Fruit fly (Drosophila melanogaster) whole organism, embryonic: ENCODE measurements around the gene rno.

Experiments
- B-H2 ChIP-seq: fragments of 200-800 bp; sonication (Bioruptor generic); optimal IDR thresholded peaks from 2 replicates; lab custom pipeline; 2018; ENCODE audit warnings: missing biosample characterization, mild to moderate bottlenecking, missing genetic modification characterization
- BEAF-32 ChIP-seq: fragments of 200-800 bp; sonication (Bioruptor generic); optimal IDR thresholded peaks from 3 replicates; lab custom pipeline; 2017; ENCODE audit warnings: missing biosample characterization, missing genetic modification characterization, mild to moderate bottlenecking, moderate library complexity, missing genetic modification reagents
- Bdp1 ChIP-seq: fragments of 200-800 bp; sonication (Bioruptor generic); optimal IDR thresholded peaks from 3 replicates; lab custom pipeline; 2016; ENCODE audit warnings: missing biosample characterization, missing genetic modification characterization
- CG10147 ChIP-seq: fragments of 200-800 bp; sonication (Bioruptor generic); optimal IDR thresholded peaks from 2 replicates; lab custom pipeline; 2019; ENCODE audit warnings: missing biosample characterization, mild to moderate bottlenecking, missing genetic modification characterization, moderate library complexity
- CG12659 ChIP-seq: fragments of 200-800 bp; sonication (Bioruptor generic); optimal IDR thresholded peaks from 3 replicates; lab custom pipeline; 2017; ENCODE audit warnings: mild to moderate bottlenecking, missing biosample characterization, missing genetic modification reagents, missing genetic modification characterization
- CG12769 ChIP-seq: fragments of 200-800 bp; sonication (Bioruptor generic); optimal IDR thresholded peaks from 2 replicates; lab custom pipeline; 2019; ENCODE audit warnings: missing biosample characterization, mild to moderate bottlenecking, missing genetic modification characterization, moderate library complexity
- CG13296 ChIP-seq: fragments of 200-800 bp; sonication (Bioruptor generic); optimal IDR thresholded peaks from 3 replicates; lab custom pipeline; 2018; ENCODE audit warnings: missing biosample characterization, mild to moderate bottlenecking, missing genetic modification characterization
- CG13894 ChIP-seq: fragments of 200-800 bp; sonication (Bioruptor generic); optimal IDR thresholded peaks from 3 replicates; lab custom pipeline; 2018; ENCODE audit warnings: missing biosample characterization, mild to moderate bottlenecking, missing genetic modification characterization, moderate library complexity
- CG14014 ChIP-seq: fragments of 200-800 bp; sonication (Bioruptor generic); IDR thresholded peaks from 2 replicates; pipeline ENCODE4 v1.3.6; 2022; ENCODE audit warnings: missing biosample characterization, missing genetic modification characterization
- CG14965 ChIP-seq: fragments of 200-800 bp; sonication (Bioruptor generic); optimal IDR thresholded peaks from 2 replicates; lab custom pipeline; 2016; ENCODE audit warnings: missing biosample characterization, missing genetic modification characterization, borderline replicate concordance
- CG16813 ChIP-seq: fragments of 200-800 bp; sonication (Bioruptor generic); IDR thresholded peaks from 3 replicates; pipeline ENCODE4 v1.3.6; 2022; ENCODE audit warnings: missing biosample characterization, missing genetic modification characterization; ENCODE audit not compliant: partially characterized antibody
- CG17385 ChIP-seq: fragments of 200-800 bp; sonication (Bioruptor generic); optimal IDR thresholded peaks from 3 replicates; lab custom pipeline; 2018; ENCODE audit warnings: missing biosample characterization, mild to moderate bottlenecking, missing genetic modification characterization
- CG34376 ChIP-seq: fragments of 200-800 bp; sonication (Bioruptor generic); optimal IDR thresholded peaks from 2 replicates; lab custom pipeline; 2018; ENCODE audit warnings: missing biosample characterization, mild to moderate bottlenecking, missing genetic modification characterization
- CG7963 ChIP-seq: fragments of 200-800 bp; sonication (Bioruptor generic); IDR thresholded peaks from 3 replicates; pipeline ENCODE4 v1.3.6; 2022; ENCODE audit warnings: missing biosample characterization, missing genetic modification characterization; ENCODE audit not compliant: partially characterized antibody
- Dbx ChIP-seq: fragments of 200-800 bp; sonication (Bioruptor generic); IDR thresholded peaks from 3 replicates; pipeline ENCODE4 v1.3.6; 2022; ENCODE audit warnings: missing biosample characterization, missing genetic modification characterization
- Deaf1 ChIP-seq: fragments of 200-800 bp; optimal IDR thresholded peaks from 3 replicates; lab custom pipeline; 2019; ENCODE audit warnings: missing biosample characterization, mild to moderate bottlenecking, missing genetic modification characterization, moderate library complexity
- Doc3 ChIP-seq: fragments of 200-800 bp; sonication (Bioruptor generic); IDR thresholded peaks from 3 replicates; pipeline ENCODE4 v1.3.6; 2022; ENCODE audit warnings: missing biosample characterization, missing genetic modification characterization; ENCODE audit not compliant: partially characterized antibody
- HLH4C ChIP-seq: fragments of 200-800 bp; sonication (Bioruptor generic); IDR thresholded peaks from 3 replicates; pipeline ENCODE4 v1.3.6; 2022; ENCODE audit warnings: missing biosample characterization, missing genetic modification characterization; ENCODE audit not compliant: partially characterized antibody
- Hsf ChIP-seq: fragments of 200-800 bp; sonication (Bioruptor generic); optimal IDR thresholded peaks from 3 replicates; lab custom pipeline; 2016; ENCODE audit warnings: missing biosample characterization, missing genetic modification characterization
- Jarid2 ChIP-seq: fragments of 200-800 bp; sonication (Bioruptor generic); optimal IDR thresholded peaks from 3 replicates; lab custom pipeline; 2017; ENCODE audit warnings: mild to moderate bottlenecking, missing biosample characterization, missing genetic modification reagents, missing genetic modification characterization
- Kr ChIP-seq: fragments of 200-800 bp; sonication (Bioruptor generic); optimal IDR thresholded peaks from 2 replicates; lab custom pipeline; 2017; ENCODE audit warnings: missing biosample characterization, mild to moderate bottlenecking, missing genetic modification characterization
- Med ChIP-seq: fragments of 200-800 bp; sonication (Bioruptor generic); peaks from one replicate; lab custom pipeline; 2016; ENCODE audit warnings: missing biosample characterization, missing genetic modification characterization, mild to moderate bottlenecking, inconsistent platforms, moderate library complexity
- Opbp ChIP-seq: fragments of 200-800 bp; sonication (Bioruptor generic); IDR thresholded peaks from 3 replicates; pipeline ENCODE4 v1.3.6; 2022; ENCODE audit warnings: missing biosample characterization, missing genetic modification characterization; ENCODE audit not compliant: partially characterized antibody
- Pdp1 ChIP-seq, 2 experiments: fragments of 200-800 bp; sonication (Bioruptor generic); optimal IDR thresholded peaks; 3 replicates each; lab custom pipeline; 2016; ENCODE audit warnings: missing biosample characterization in 2 of 2, missing genetic modification characterization in 2 of 2, mild to moderate bottlenecking in 1 of 2, moderate library complexity in 1 of 2
- Rx ChIP-seq: fragments of 200-800 bp; sonication (Bioruptor generic); IDR thresholded peaks from 2 replicates; pipeline ENCODE4 v1.3.6; 2022; ENCODE audit warnings: missing biosample characterization, missing genetic modification characterization
- Scr ChIP-seq: fragments of 200-800 bp; sonication (Bioruptor generic); IDR thresholded peaks from 2 replicates; pipeline ENCODE4 v1.3.6; 2022; ENCODE audit warnings: missing biosample characterization, missing genetic modification characterization; ENCODE audit not compliant: partially characterized antibody
- Sry-δ ChIP-seq: fragments of 200-800 bp; sonication (Bioruptor generic); optimal IDR thresholded peaks from 2 replicates; lab custom pipeline; 2016; ENCODE audit warnings: missing biosample characterization, missing genetic modification characterization
- Trl ChIP-seq, 3 experiments: fragments of >200 bp in 2 of 3; fragments of 200-800 bp in 1 of 3; sonication (Bioruptor generic) in 1 of 3; optimal IDR thresholded peaks; 2 replicates in 1 of 3; 3 replicates in 2 of 3; lab custom pipeline; 2016 to 2017; ENCODE audit warnings: missing biosample characterization in 1 of 3, missing genetic modification characterization in 1 of 3
- aop ChIP-seq: fragments of 200-800 bp; sonication (Bioruptor generic); IDR thresholded peaks from 2 replicates; pipeline ENCODE4 v1.3.6; 2022; ENCODE audit warnings: missing biosample characterization, missing genetic modification characterization
- ato ChIP-seq: fragments of 200-800 bp; sonication (Bioruptor generic); IDR thresholded peaks from 2 replicates; pipeline ENCODE4 v1.3.6; 2022; ENCODE audit warnings: missing biosample characterization, missing genetic modification characterization; ENCODE audit not compliant: partially characterized antibody
- bbx ChIP-seq: fragments of 200-800 bp; sonication (Bioruptor generic); IDR thresholded peaks from 2 replicates; pipeline ENCODE4 v1.3.6; 2022; ENCODE audit warnings: missing biosample characterization, missing genetic modification characterization; ENCODE audit not compliant: partially characterized antibody
- chinmo ChIP-seq: fragments of 200-800 bp; sonication (Bioruptor generic); IDR thresholded peaks from 4 replicates; pipeline ENCODE4 v1.3.6; 2022; ENCODE audit warnings: missing biosample characterization, missing genetic modification characterization; ENCODE audit not compliant: partially characterized antibody
- corto ChIP-seq: fragments of 200-800 bp; sonication (Bioruptor generic); optimal IDR thresholded peaks from 2 replicates; lab custom pipeline; 2016; ENCODE audit warnings: missing biosample characterization, mild to moderate bottlenecking, missing genetic modification characterization, moderate library complexity
- gcm ChIP-seq: fragments of 200-800 bp; sonication (Bioruptor generic); optimal IDR thresholded peaks from 2 replicates; lab custom pipeline; 2019; ENCODE audit warnings: missing biosample characterization, mild to moderate bottlenecking, missing genetic modification characterization, moderate library complexity
- gem ChIP-seq: fragments of 200-800 bp; sonication (Bioruptor generic); optimal IDR thresholded peaks from 2 replicates; lab custom pipeline; 2019; ENCODE audit warnings: missing biosample characterization, mild to moderate bottlenecking, missing genetic modification characterization, moderate library complexity
- kay ChIP-seq: fragments of 200-800 bp; sonication (Bioruptor generic); optimal IDR thresholded peaks from 2 replicates; lab custom pipeline; 2016; ENCODE audit warnings: missing biosample characterization, missing genetic modification characterization
- ken ChIP-seq: fragments of 200-800 bp; sonication (Bioruptor generic); IDR thresholded peaks from 3 replicates; pipeline ENCODE4 v1.3.6; 2022; ENCODE audit warnings: missing biosample characterization, missing genetic modification characterization
- kni ChIP-seq: fragments of 200-800 bp; sonication (Bioruptor generic); optimal IDR thresholded peaks from 3 replicates; lab custom pipeline; 2017; ENCODE audit warnings: mild to moderate bottlenecking, missing biosample characterization, missing genetic modification reagents, missing genetic modification characterization
- knrl ChIP-seq: fragments of 200-800 bp; sonication (Bioruptor generic); IDR thresholded peaks from 3 replicates; pipeline ENCODE4 v1.3.6; 2022; ENCODE audit warnings: missing biosample characterization, missing genetic modification characterization; ENCODE audit not compliant: partially characterized antibody
- lbe ChIP-seq: fragments of 200-800 bp; sonication (Bioruptor generic); optimal IDR thresholded peaks from 2 replicates; lab custom pipeline; 2016; ENCODE audit warnings: missing biosample characterization, mild to moderate bottlenecking, missing genetic modification characterization
- row ChIP-seq: fragments of 200-800 bp; sonication (Bioruptor generic); IDR thresholded peaks from 3 replicates; pipeline ENCODE4 v1.3.6; 2022; ENCODE audit warnings: missing biosample characterization, missing genetic modification characterization
- sens ChIP-seq: fragments of 200-800 bp; sonication (Bioruptor generic); peaks from one replicate; lab custom pipeline; 2016; ENCODE audit warnings: missing biosample characterization, missing genetic modification characterization
- sna ChIP-seq: fragments of 200-800 bp; sonication (Bioruptor generic); IDR thresholded peaks from 2 replicates; pipeline ENCODE4 v1.3.6; 2022; ENCODE audit warnings: missing biosample characterization, missing genetic modification characterization; ENCODE audit not compliant: partially characterized antibody
- sr ChIP-seq: fragments of 200-800 bp; sonication (Bioruptor generic); IDR thresholded peaks from 3 replicates; pipeline ENCODE4 v1.3.6; 2022; ENCODE audit warnings: missing biosample characterization, missing genetic modification characterization
- vvl ChIP-seq: fragments of 200-800 bp; sonication (Bioruptor generic); IDR thresholded peaks from 2 replicates; pipeline ENCODE4 v1.3.6; 2022; ENCODE audit warnings: missing biosample characterization, missing genetic modification characterization
- z ChIP-seq: fragments of 200-800 bp; sonication (Bioruptor generic); IDR thresholded peaks from 3 replicates; pipeline ENCODE4 v1.3.6; 2022; ENCODE audit warnings: missing biosample characterization, missing genetic modification characterization
- zen2 ChIP-seq: fragments of 200-800 bp; sonication (Bioruptor generic); IDR thresholded peaks from 3 replicates; pipeline ENCODE4 v1.3.6; 2022; ENCODE audit warnings: missing biosample characterization, missing genetic modification characterization; ENCODE audit not compliant: partially characterized antibody

The rno gene

dm6 chr3L:178445-178844 lies 21.1 kb downstream of the rno start:
- peak; percentile 6 for TF ChIP-seq CG17385 (GFP tag; lab: Kevin White, UChicago)
- peak; percentile 47 for TF ChIP-seq sens (GFP tag; lab: Kevin White, UChicago)
- TF ChIP-seq z = peak; percentile 70
- TF ChIP-seq CG12659 (GFP tag; lab: Kevin White, UChicago) = peak; percentile 16
- peak; percentile 84; the same call in 3 of the 4 replicates for TF ChIP-seq chinmo
- peak; percentile 23; the same call in 1 of the 2 replicates for TF ChIP-seq CG14014 (GFP tag; lab: Robert Waterston, UW)
- TF ChIP-seq CG13296 = no peak
- TF ChIP-seq B-H2 (GFP tag; lab: Kevin White, UChicago) = no peak
- TF ChIP-seq Trl (optimal IDR thresholded peaks at IDR 0.05; lab: Kevin White, UChicago) = peak in 1 of 2 experiments; percentile 39
- no peak for TF ChIP-seq Trl (GFP tag; optimal IDR thresholded peaks at IDR 0.05; lab: Kevin White, UChicago)
- no peak for TF ChIP-seq Hsf (GFP tag; lab: Kevin White, UChicago)
- TF ChIP-seq Med = peak; percentile 57
- TF ChIP-seq CG13894 (tag; lab: Kevin White, UChicago) = peak; percentile 56
- TF ChIP-seq kni (GFP tag; lab: Kevin White, UChicago) = peak; percentile 56
- peak in 1 of 2 experiments; percentile 88 for TF ChIP-seq Pdp1 (GFP tag; optimal IDR thresholded peaks at IDR 0.05; lab: Kevin White, UChicago)
- TF ChIP-seq Deaf1 = peak; percentile 80
- TF ChIP-seq corto = no peak
- TF ChIP-seq Kr = peak; percentile 4
- TF ChIP-seq kay = no peak
- peak; percentile 46 for TF ChIP-seq lbe
- peak; percentile 14 for TF ChIP-seq CG12769
- TF ChIP-seq Jarid2 (GFP tag; lab: Kevin White, UChicago) = peak; percentile 62
- no peak for TF ChIP-seq CG34376 (GFP tag; lab: Kevin White, UChicago)

dm6 chr3L:177938-178337 lies 21.6 kb downstream of the rno start:
- TF ChIP-seq Doc3 (GFP tag; lab: Robert Waterston, UW) (peak; percentile 25; the same call in 1 of the 3 replicates), zen2 (GFP tag; lab: Robert Waterston, UW) (0 out of 3 replicates have a peak, but pooled peaks have one; percentile 29), chinmo (0 out of 4 replicates have a peak, but pooled peaks have one; percentile 33), aop (no peak), Opbp (GFP tag; lab: Robert Waterston, UW) (peak; percentile 57; the same call in 1 of the 3 replicates), sr (0 out of 3 replicates have a peak, but pooled peaks have one; percentile 10), gem (tag; lab: Kevin White, UChicago) (no peak), knrl (GFP tag; lab: Robert Waterston, UW) (peak; percentile 37; the same call in 1 of the 3 replicates), ken (0 out of 3 replicates have a peak, but pooled peaks have one; percentile 10), vvl (GFP tag; lab: Robert Waterston, UW) (0 out of 2 replicates have a peak, but pooled peaks have one; percentile 17), Sry-δ (GFP tag; lab: Kevin White, UChicago) (peak; percentile 7), sna (GFP tag; lab: Robert Waterston, UW) (peak; percentile 36; the same call in 1 of the 2 replicates), Rx (GFP tag; lab: Robert Waterston, UW) (0 out of 2 replicates have a peak, but pooled peaks have one; percentile 3), Dbx (GFP tag; lab: Robert Waterston, UW) (no peak), gcm (peak; percentile 29), HLH4C (GFP tag; lab: Robert Waterston, UW) (0 out of 3 replicates have a peak, but pooled peaks have one; percentile 21), CG7963 (GFP tag; lab: Robert Waterston, UW) (peak; percentile 29; the same call in 1 of the 3 replicates), ato (0 out of 2 replicates have a peak, but pooled peaks have one; percentile 37), Scr (GFP tag; lab: Robert Waterston, UW) (peak; percentile 38; the same call in 1 of the 2 replicates), CG16813 (0 out of 3 replicates have a peak, but pooled peaks have one; percentile 33), CG14965 (GFP tag; lab: Kevin White, UChicago) (no peak), BEAF-32 (GFP tag; lab: Kevin White, UChicago) (peak; percentile 40), Bdp1 (no peak), row (GFP tag; lab: Robert Waterston, UW) (0 out of 3 replicates have a peak, but pooled peaks have one; percentile 15), CG10147 (GFP tag; lab: Kevin White, UChicago) (no peak), bbx (peak; percentile 65)
